Worm (Caenorhabditis elegans) whole organism, midembryonic: ENCODE measurements around the gene gyg-1.

Experiments
- flt-1 ChIP-seq: fragments of 200-800 bp; sonication (Bioruptor generic); IDR thresholded peaks from 2 replicates; pipeline ENCODE4 v1.3.6; 2022; ENCODE audit warnings: missing genetic modification characterization, missing compliant biosample characterization
- ztf-23 ChIP-seq: fragments of 200-800 bp; sonication (Bioruptor generic); IDR thresholded peaks from 2 replicates; pipeline ENCODE4 v1.3.6; 2022; ENCODE audit warnings: missing genetic modification reagents, missing genetic modification characterization, missing compliant biosample characterization

DNA sequence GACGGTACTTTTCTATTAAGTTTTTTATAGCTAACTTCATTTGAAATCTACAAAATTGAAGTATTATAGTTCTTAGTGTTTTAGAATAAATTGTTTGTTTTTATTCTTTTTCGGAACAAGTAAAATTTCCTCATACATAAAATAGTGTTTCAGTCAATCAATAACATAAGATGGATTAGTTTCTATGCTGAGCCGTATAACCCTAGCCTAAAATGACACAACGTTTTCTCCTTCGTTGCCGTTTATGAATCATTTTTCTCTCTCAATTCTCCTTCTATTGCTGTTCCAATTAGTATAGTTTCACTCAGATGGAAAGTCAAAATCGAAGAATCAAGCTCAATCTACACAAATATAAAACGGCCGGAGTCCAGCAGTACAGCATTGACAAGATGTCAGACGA is 4.8 kb downstream of the gyg-1 start, which contains the start of gene rgs-7:
- TF ChIP-seq ztf-23 = no peak
- TF ChIP-seq flt-1 (GFP tag; lab: Robert Waterston, UW) = no peak
